Worm (Caenorhabditis elegans): Measurements from ENCODE around the gene C34E10.10.

ce11 chrIII:5225321-5225720, 2.4 kb downstream of the C34E10.10 start, which contains the start of gene nex-1:
- TF ChIP-seq dmd-9 (GFP tag; IDR thresholded peaks at IDR 0.05): no peak
- TF ChIP-seq pha-4 (GFP tag; IDR thresholded peaks at IDR 0.05): no peak
- TF ChIP-seq pha-4 (tag; optimal IDR thresholded peaks at IDR 0.05): no peak
- no peak for TF ChIP-seq nhr-237 (tag; optimal IDR thresholded peaks at IDR 0.05)
- no peak for TF ChIP-seq ceh-44 (GFP tag; IDR thresholded peaks at IDR 0.05)
- TF ChIP-seq ceh-32 (tag; optimal IDR thresholded peaks at IDR 0.05; ENCODE audit: poor library complexity): no peak

Data from whole organism, L4 larva.